Worm (Caenorhabditis elegans) whole organism, L4 larva: ENCODE data around the gene nhr-291.

Experiments used
- F49E8.2 ChIP-seq: sonication (generic microtip); optimal IDR thresholded peaks from 2 replicates; lab custom pipeline; 2016; ENCODE audit warnings: missing compliant biosample characterization, mild to moderate bottlenecking, missing genetic modification characterization, borderline replicate concordance
- R02D3.7 ChIP-seq: fragments of 150-350 bp; sonication (generic microtip); optimal IDR thresholded peaks from 3 replicates; lab custom pipeline; 2014; ENCODE audit warnings: missing biosample characterization, missing genetic modification characterization
- T20F7.1 ChIP-seq: fragments of 200-800 bp; sonication (Bioruptor generic); optimal IDR thresholded peaks from 2 replicates; lab custom pipeline; 2018; ENCODE audit warnings: mild to moderate bottlenecking, missing genetic modification characterization, missing compliant biosample characterization
- ZK546.5 ChIP-seq, 2 experiments: sonication (generic microtip); optimal IDR thresholded peaks; 2 replicates each; lab custom pipeline; 2017; ENCODE audit warnings: missing biosample characterization in 2 of 2, missing genetic modification characterization in 2 of 2
- daf-16 ChIP-seq, 3 experiments: sonication (generic microtip); optimal IDR thresholded peaks; 2 replicates each; lab custom pipeline; 2016 to 2017; ENCODE audit warnings: missing genetic modification characterization in 3 of 3, missing genetic modification reagents in 3 of 3, mild to moderate bottlenecking in 2 of 3, missing compliant biosample characterization in 2 of 3, missing biosample characterization in 1 of 3, moderate library complexity in 1 of 3
- dmd-6 ChIP-seq: fragments of 200-800 bp; sonication (Bioruptor generic); IDR thresholded peaks from 2 replicates; pipeline ENCODE4 v1.3.6; 2022; ENCODE audit warnings: missing genetic modification reagents, missing genetic modification characterization, missing compliant biosample characterization
- dmd-8 ChIP-seq: fragments of 200-800 bp; sonication (Bioruptor generic); IDR thresholded peaks from 2 replicates; pipeline ENCODE4 v1.3.6; 2022; ENCODE audit warnings: missing genetic modification characterization, missing compliant biosample characterization
- dmd-9 ChIP-seq: fragments of 200-800 bp; sonication (Bioruptor generic); IDR thresholded peaks from 2 replicates; pipeline ENCODE4 v1.3.6; 2022; ENCODE audit warnings: missing genetic modification reagents, missing genetic modification characterization, missing compliant biosample characterization
- dve-1 ChIP-seq: sonication (generic microtip); optimal IDR thresholded peaks from 2 replicates; lab custom pipeline; 2017; ENCODE audit warnings: antibody characterized with exemption, mild to moderate bottlenecking, missing genetic modification characterization, missing compliant biosample characterization; ENCODE audit not compliant: insufficient read depth
- egl-43 ChIP-seq: fragments of 200-800 bp; sonication (Bioruptor generic); IDR thresholded peaks from 2 replicates; pipeline ENCODE4 v1.3.6; 2022; ENCODE audit warnings: missing genetic modification reagents, missing genetic modification characterization, missing compliant biosample characterization
- fkh-10 ChIP-seq: fragments of 150-350 bp; optimal IDR thresholded peaks from 2 replicates; lab custom pipeline; 2014; ENCODE audit warnings: missing biosample characterization, missing genetic modification reagents, missing genetic modification characterization
- hif-1 ChIP-seq, 2 experiments: sonication (generic microtip); optimal IDR thresholded peaks; 2 replicates each; lab custom pipeline; 2016 to 2017; ENCODE audit warnings: missing compliant biosample characterization in 2 of 2, missing genetic modification characterization in 2 of 2, missing genetic modification reagents in 2 of 2, missing genotype in 2 of 2, mild to moderate bottlenecking in 1 of 2
- hlh-11 ChIP-seq: fragments of 200-800 bp; sonication (Bioruptor generic); optimal IDR thresholded peaks from 2 replicates; lab custom pipeline; 2018; ENCODE audit warnings: mild to moderate bottlenecking, missing genetic modification characterization, missing compliant biosample characterization
- lin-13 ChIP-seq: fragments of 150-350 bp; optimal IDR thresholded peaks from 2 replicates; lab custom pipeline; 2014; ENCODE audit warnings: missing biosample characterization, missing genetic modification reagents, missing genetic modification characterization
- mdl-1 ChIP-seq, 2 experiments: fragments of 150-350 bp in 1 of 2; sonication (generic microtip) in 1 of 2; optimal IDR thresholded peaks; 2 replicates each; lab custom pipeline; 2014 to 2017; ENCODE audit warnings: missing biosample characterization in 2 of 2, missing genetic modification characterization in 2 of 2
- nhr-111 ChIP-seq: fragments of 200-800 bp; sonication (Bioruptor generic); optimal IDR thresholded peaks from 2 replicates; lab custom pipeline; 2018; ENCODE audit warnings: mild to moderate bottlenecking, missing genetic modification characterization, missing compliant biosample characterization
- nhr-28 ChIP-seq: fragments of 150-350 bp; optimal IDR thresholded peaks from 2 replicates; lab custom pipeline; 2014; ENCODE audit warnings: missing biosample characterization, missing genetic modification characterization
- nhr-48 ChIP-seq: sonication (generic microtip); optimal IDR thresholded peaks from 2 replicates; lab custom pipeline; 2016; ENCODE audit warnings: mild to moderate bottlenecking, missing genetic modification characterization, missing compliant biosample characterization
- nhr-6 ChIP-seq: fragments of 150-350 bp; optimal IDR thresholded peaks from 2 replicates; lab custom pipeline; 2014; ENCODE audit warnings: missing biosample characterization, missing genetic modification characterization
- nhr-77 ChIP-seq: fragments of 150-350 bp; optimal IDR thresholded peaks from 2 replicates; lab custom pipeline; 2014; ENCODE audit warnings: missing biosample characterization, missing genetic modification characterization
- pqm-1 ChIP-seq: sonication (generic microtip); optimal IDR thresholded peaks from 2 replicates; lab custom pipeline; 2017; ENCODE audit warnings: missing biosample characterization, missing genetic modification characterization
- sdz-12 ChIP-seq: fragments of 200-800 bp; sonication (Bioruptor generic); optimal IDR thresholded peaks from 2 replicates; lab custom pipeline; 2018; ENCODE audit warnings: mild to moderate bottlenecking, missing genetic modification characterization, missing compliant biosample characterization
- skn-1 ChIP-seq: fragments of 150-350 bp; optimal IDR thresholded peaks from 2 replicates; lab custom pipeline; 2014; ENCODE audit warnings: missing biosample characterization, missing genetic modification characterization
- unc-62 ChIP-seq, 3 experiments: fragments of 150-350 bp in 1 of 3; sonication (generic microtip); optimal IDR thresholded peaks in 2 of 3; peaks in 1 of 3; 1 replicate in 1 of 3; 2 replicates in 2 of 3; lab custom pipeline; 2014 to 2017; ENCODE audit warnings: missing biosample characterization in 3 of 3, missing genetic modification characterization in 3 of 3, missing genetic modification reagents in 3 of 3, missing genotype in 1 of 3
- ztf-7 ChIP-seq: fragments of 150-350 bp; optimal IDR thresholded peaks from 2 replicates; lab custom pipeline; 2014; ENCODE audit warnings: missing biosample characterization, missing genetic modification characterization

nhr-291 gene

DNA sequence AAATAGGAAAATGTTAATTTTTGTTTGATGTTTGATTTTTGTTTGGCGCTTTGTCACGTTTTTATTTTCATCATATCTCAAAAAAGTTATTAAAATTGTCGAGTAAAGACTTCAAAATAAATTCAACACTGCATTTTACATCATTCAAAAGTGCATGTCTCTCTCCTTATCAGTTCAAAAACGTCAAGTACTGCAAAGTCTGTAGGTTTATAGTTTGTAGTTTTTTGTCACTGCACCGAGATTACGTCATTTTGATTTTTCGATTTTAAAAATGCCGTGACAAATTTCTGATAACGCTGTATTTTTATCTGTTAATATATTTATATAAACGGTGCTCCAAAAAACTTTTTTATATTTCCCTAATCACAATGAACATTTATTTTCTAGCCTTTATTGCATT is 35.9 kb downstream of the nhr-291 start, which contains the start of gene C29F3.7:
Gene C29F3.7 (plus strand): TSS at position 254 of the 400 bp plus-strand sequence.
- TF ChIP-seq daf-16 (GFP tag; optimal IDR thresholded peaks at IDR 0.05; lab: Kevin White, UChicago) = no peak
- TF ChIP-seq daf-16 (tag; optimal IDR thresholded peaks at IDR 0.05; lab: Kevin White, UChicago) = peak; percentile 96
- peak in 1 of 2 experiments; percentile 35 for TF ChIP-seq unc-62 (GFP tag; optimal IDR thresholded peaks at IDR 0.05 in 1 of 2; lab: Kevin White, UChicago)
- no peak for TF ChIP-seq unc-62 (tag; optimal IDR thresholded peaks at IDR 0.05; lab: Kevin White, UChicago)
- TF ChIP-seq nhr-77 (tag; lab: Kevin White, UChicago) = peak; percentile 86
- TF ChIP-seq nhr-6 (tag; lab: Kevin White, UChicago) = peak; percentile 90
- peak; percentile 77 for TF ChIP-seq ztf-7 (tag; lab: Kevin White, UChicago)
- TF ChIP-seq nhr-48 = peak; percentile 91
- TF ChIP-seq nhr-28 (tag; lab: Kevin White, UChicago) = peak; percentile 98
- no peak for TF ChIP-seq nhr-111 (GFP tag; lab: Kevin White, UChicago)
- TF ChIP-seq hlh-11 = peak; percentile 85
- peak in 1 of 2 experiments; percentile 77 for TF ChIP-seq mdl-1 (tag; optimal IDR thresholded peaks at IDR 0.05; lab: Kevin White, UChicago)
- TF ChIP-seq ZK546.5 (tag; optimal IDR thresholded peaks at IDR 0.05; lab: Kevin White, UChicago) = no peak
- no peak for TF ChIP-seq R02D3.7 (tag; lab: Kevin White, UChicago)
- TF ChIP-seq dmd-6 = peak; percentile 99
- TF ChIP-seq T20F7.1 (GFP tag; lab: Kevin White, UChicago) = peak; percentile 68
- TF ChIP-seq egl-43 (GFP tag; lab: Robert Waterston, UW) = no peak
- no peak for TF ChIP-seq skn-1
- no peak for TF ChIP-seq sdz-12
- no peak for TF ChIP-seq dmd-8 (GFP tag; lab: Robert Waterston, UW)
- TF ChIP-seq lin-13 (GFP tag; lab: Kevin White, UChicago) = no peak
- no peak for TF ChIP-seq dmd-9 (GFP tag; lab: Robert Waterston, UW)
- TF ChIP-seq F49E8.2 (tag; lab: Kevin White, UChicago) = no peak
- TF ChIP-seq dve-1 (tag; lab: Kevin White, UChicago) = peak; percentile 95
- peak; percentile 72 for TF ChIP-seq pqm-1 (tag; lab: Kevin White, UChicago)
- TF ChIP-seq hif-1 (tag; optimal IDR thresholded peaks at IDR 0.05; lab: Kevin White, UChicago) = peak in 1 of 2 experiments; percentile 58

- TF ChIP-seq nhr-28 (tag; lab: Kevin White, UChicago) = peak; percentile 14
Measured at ce11 chrV:15361412-15361811, 42.7 kb downstream of the nhr-291 start, which contains the start of gene ech-1.1. TSS of gene ech-1.1 (minus strand) at chrV:15361512.

ce11 chrV:15367770-15368169 is 49.0 kb downstream of the nhr-291 start:
- TF ChIP-seq unc-62 (GFP tag; optimal IDR thresholded peaks at IDR 0.05 in 1 of 2; lab: Kevin White, UChicago) (peak in 1 of 2 experiments; percentile 95), unc-62 (tag; optimal IDR thresholded peaks at IDR 0.05; lab: Kevin White, UChicago) (no peak), fkh-10 (GFP tag; lab: Kevin White, UChicago) (no peak)
- TF ChIP-seq, all 104 proteins: peak for 1

DNA sequence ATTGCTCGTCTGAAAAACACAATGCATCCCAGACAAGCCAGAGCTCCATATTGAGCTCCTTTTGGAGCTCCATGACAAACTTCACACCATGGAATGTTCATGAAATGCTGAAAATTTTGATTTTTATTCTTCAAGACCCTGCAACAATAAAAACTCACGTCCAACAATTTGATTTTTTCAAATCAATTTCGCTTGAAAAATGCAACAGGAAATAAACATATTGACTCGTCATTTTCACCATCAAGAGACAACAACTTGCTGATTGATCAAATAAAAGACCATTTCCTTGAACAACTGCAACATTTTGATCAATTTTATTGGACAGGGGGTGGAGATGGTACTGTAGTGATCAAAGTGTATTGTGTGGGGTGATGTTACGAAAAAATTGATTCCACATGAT is 50.9 kb downstream of the nhr-291 start, which contains the start of gene nhr-269:
Gene nhr-269 (minus strand): TSS at position 101 of the 400 bp plus-strand sequence.
- no peak for TF ChIP-seq hif-1 (tag; optimal IDR thresholded peaks at IDR 0.05; lab: Kevin White, UChicago)
